Worm (Caenorhabditis elegans): ENCODE data around the gene dsh-1.

DNA sequence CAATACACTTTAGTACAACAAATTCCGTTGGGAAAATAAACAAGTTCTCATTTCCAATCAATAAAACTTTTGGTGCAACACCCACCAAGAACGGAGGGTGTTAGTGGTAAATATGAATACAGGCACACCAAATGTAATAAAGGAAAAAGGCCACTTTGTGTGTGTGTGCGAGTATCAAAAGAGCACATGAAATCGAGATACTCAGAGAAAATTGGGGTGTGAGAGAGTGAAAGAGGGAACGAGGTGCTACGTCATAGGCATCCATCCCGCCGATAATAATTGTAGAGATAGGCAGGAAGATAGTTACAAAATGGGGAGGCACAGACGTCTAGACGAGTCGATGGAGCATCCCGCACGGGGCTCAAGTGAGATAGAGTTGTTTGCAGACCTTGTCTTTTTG is 2.6 kb upstream of the dsh-1 start:
- TF ChIP-seq aly-1 (tag; optimal IDR thresholded peaks at IDR 0.05) (no peak), ama-1 (optimal IDR thresholded peaks at IDR 0.05) (no peak), flt-1 (GFP tag; IDR thresholded peaks at IDR 0.05) (no peak)

All from whole organism, early embryonic.